Fruit fly (Drosophila melanogaster): ENCODE data around the gene Oat.
A peak's percentile ranks its signal among the peaks of the same experiment; 100 is the strongest.

Oat gene

dm6 chr3L:19642448-19643020 is 7.1 kb downstream of the Oat start, which contains the start of gene Rnf146 (continued):
- TF ChIP-seq CG16863 (GFP tag; optimal IDR thresholded peaks at IDR 0.05) (no peak), Dll (GFP tag; IDR thresholded peaks at IDR 0.05; ENCODE audit: partially characterized antibody) (peak; percentile 46; the same call in 1 of the 4 replicates), CG3726 (GFP tag; IDR thresholded peaks at IDR 0.05) (no peak), Elba2 (GFP tag; optimal IDR thresholded peaks at IDR 0.05) (no peak), CG1024 (GFP tag; IDR thresholded peaks at IDR 0.05) (no peak), Trl (optimal IDR thresholded peaks at IDR 0.05) (no peak), Trl (GFP tag; optimal IDR thresholded peaks at IDR 0.05) (no peak), run (tag; optimal IDR thresholded peaks at IDR 0.05) (no peak), Myb (GFP tag; optimal IDR thresholded peaks at IDR 0.05) (peak; percentile 64), Atf3 (GFP tag; optimal IDR thresholded peaks at IDR 0.05) (no peak), CG8359 (GFP tag; optimal IDR thresholded peaks at IDR 0.05; ENCODE audit: borderline replicate concordance) (no peak), jigr1 (GFP tag; IDR thresholded peaks at IDR 0.05) (no peak), bowl (GFP tag; IDR thresholded peaks at IDR 0.05) (no peak), CG17361 (GFP tag; IDR thresholded peaks at IDR 0.05) (peak; percentile 24; the same call in 1 of the 3 replicates), CG3838 (GFP tag; optimal IDR thresholded peaks at IDR 0.05) (no peak), Fer1 (GFP tag; optimal IDR thresholded peaks at IDR 0.05) (peak; percentile 29), vvl (GFP tag; IDR thresholded peaks at IDR 0.05) (peak; percentile 61; the same call in 1 of the 2 replicates), HLH54F (GFP tag; optimal IDR thresholded peaks at IDR 0.05) (no peak), lbe (GFP tag; optimal IDR thresholded peaks at IDR 0.05) (peak; percentile 24), Stat92E (GFP tag; optimal IDR thresholded peaks at IDR 0.05) (no peak), CG10209 (GFP tag; optimal IDR thresholded peaks at IDR 0.05) (no peak), CG13424 (tag; optimal IDR thresholded peaks at IDR 0.05) (no peak), br (optimal IDR thresholded peaks at IDR 0.05) (no peak), CG10267 (tag; optimal IDR thresholded peaks at IDR 0.05) (peak; percentile 94), Sin3A (optimal IDR thresholded peaks at IDR 0.05) (peak; percentile 2), sens-2 (GFP tag; IDR thresholded peaks at IDR 0.05) (no peak), Scr (GFP tag; IDR thresholded peaks at IDR 0.05; ENCODE audit: partially characterized antibody) (no peak), ato (GFP tag; IDR thresholded peaks at IDR 0.05; ENCODE audit: partially characterized antibody) (no peak), Sry-β (GFP tag; optimal IDR thresholded peaks at IDR 0.05) (no peak), Ada2b (GFP tag; IDR thresholded peaks at IDR 0.05) (no peak), insv (GFP tag; optimal IDR thresholded peaks at IDR 0.05) (peak in 1 of 2 experiments; percentile 0), CG13287 (GFP tag; IDR thresholded peaks at IDR 0.05; ENCODE audit: partially characterized antibody) (peak; percentile 41; the same call in 1 of the 2 replicates)

dm6 chr3L:19636821-19637460 is 12.7 kb downstream of the Oat start:
- no peak for TF ChIP-seq mirr (GFP tag; optimal IDR thresholded peaks at IDR 0.05)
- TF ChIP-seq chn (GFP tag; optimal IDR thresholded peaks at IDR 0.05), result no peak
- no peak for TF ChIP-seq CG18011 (GFP tag; optimal IDR thresholded peaks at IDR 0.05)
- TF ChIP-seq CG8478 (optimal IDR thresholded peaks at IDR 0.05), result no peak
- TF ChIP-seq z (GFP tag; IDR thresholded peaks at IDR 0.05), result no peak
- peak; percentile 59 for TF ChIP-seq D19A (tag; optimal IDR thresholded peaks at IDR 0.05)
- TF ChIP-seq CG2712 (tag; optimal IDR thresholded peaks at IDR 0.05), result peak; percentile 90
- TF ChIP-seq lmd (GFP tag; IDR thresholded peaks at IDR 0.05), result no peak
- TF ChIP-seq crc (GFP tag; optimal IDR thresholded peaks at IDR 0.05), result no peak
- no peak for TF ChIP-seq CG34224 (GFP tag; IDR thresholded peaks at IDR 0.05; ENCODE audit: partially characterized antibody)
- TF ChIP-seq ewg (GFP tag; optimal IDR thresholded peaks at IDR 0.05), result peak; percentile 9
- TF ChIP-seq Dek (tag; optimal IDR thresholded peaks at IDR 0.05), result no peak
- TF ChIP-seq Hr3 (GFP tag; optimal IDR thresholded peaks at IDR 0.05), result peak; percentile 49
- TF ChIP-seq CG15269 (tag; optimal IDR thresholded peaks at IDR 0.05), result no peak
- TF ChIP-seq CG42726 (GFP tag; IDR thresholded peaks at IDR 0.05; ENCODE audit: partially characterized antibody), result no peak
- peak; percentile 83 for TF ChIP-seq CG10267 (tag; optimal IDR thresholded peaks at IDR 0.05)
- no peak for TF ChIP-seq CG1792 (GFP tag; optimal IDR thresholded peaks at IDR 0.05)
- no peak for TF ChIP-seq Drgx (GFP tag; IDR thresholded peaks at IDR 0.05)
- TF ChIP-seq CG7745 (tag; optimal IDR thresholded peaks at IDR 0.05), result no peak
- no peak for TF ChIP-seq CkIIα-i1 (GFP tag; IDR thresholded peaks at IDR 0.05)
- no peak for TF ChIP-seq CG31388 (GFP tag; optimal IDR thresholded peaks at IDR 0.05)

Measured in whole organism, embryonic.